Worm (Caenorhabditis elegans) whole organism, L1 larva: ENCODE results near the gene nhr-115.

ENCODE experiments used
- aha-1 ChIP-seq: fragments of 150-350 bp; optimal IDR thresholded peaks from 2 replicates; lab custom pipeline; 2014; ENCODE audit warnings: missing biosample characterization, missing genetic modification characterization
- blmp-1 ChIP-seq: fragments of 150-350 bp; optimal IDR thresholded peaks from 2 replicates; lab custom pipeline; 2014; ENCODE audit warnings: missing biosample characterization, missing genetic modification characterization
- ceh-82 ChIP-seq, 3 experiments: fragments of 150-350 bp in 1 of 3; sonication (generic microtip) in 2 of 3; optimal IDR thresholded peaks; 2 replicates each; lab custom pipeline; 2014 to 2017; ENCODE audit warnings: missing biosample characterization in 3 of 3, missing genetic modification characterization in 3 of 3
- fos-1 ChIP-seq: fragments of 150-350 bp; optimal IDR thresholded peaks from 2 replicates; lab custom pipeline; 2014; ENCODE audit warnings: missing biosample characterization, missing genetic modification characterization
- jun-1 ChIP-seq: fragments of 150-350 bp; optimal IDR thresholded peaks from 2 replicates; lab custom pipeline; 2014; ENCODE audit warnings: missing biosample characterization, missing genetic modification reagents, missing genetic modification characterization
- lin-13 ChIP-seq: fragments of 150-350 bp; optimal IDR thresholded peaks from 2 replicates; lab custom pipeline; 2014; ENCODE audit warnings: missing biosample characterization, missing genetic modification reagents, missing genetic modification characterization
- lin-35 ChIP-seq, 2 experiments: fragments of 150-350 bp; optimal IDR thresholded peaks; 2 replicates each; lab custom pipeline; 2014; ENCODE audit warnings: missing biosample characterization in 2 of 2, missing genetic modification characterization in 2 of 2, missing genetic modification reagents in 2 of 2
- lsy-2 ChIP-seq, 2 experiments: fragments of 150-350 bp; optimal IDR thresholded peaks; 2 replicates each; lab custom pipeline; 2014; ENCODE audit warnings: missing biosample characterization in 2 of 2, missing genetic modification characterization in 2 of 2
- tbx-2 ChIP-seq: sonication (generic microtip); optimal IDR thresholded peaks from 2 replicates; lab custom pipeline; 2016; ENCODE audit warnings: missing genetic modification characterization, missing compliant biosample characterization

ce11 chrV:2341285-2341684 is 48.9 kb downstream of the nhr-115 start, which contains the start of gene irld-30:
- TF ChIP-seq lin-35 (GFP tag; optimal IDR thresholded peaks at IDR 0.05; lab: Kevin White, UChicago): no peak
- TF ChIP-seq blmp-1 (tag; lab: Kevin White, UChicago): no peak
- TF ChIP-seq tbx-2: no peak
- no peak for TF ChIP-seq fos-1
- no peak for TF ChIP-seq ceh-82 (tag; optimal IDR thresholded peaks at IDR 0.05; lab: Kevin White, UChicago)
- TF ChIP-seq lsy-2 (tag; optimal IDR thresholded peaks at IDR 0.05; lab: Kevin White, UChicago): no peak
- TF ChIP-seq aha-1: no peak
- no peak for TF ChIP-seq jun-1 (tag; lab: Kevin White, UChicago)
- TF ChIP-seq lin-13 (GFP tag; lab: Kevin White, UChicago): no peak
